Fruit fly (Drosophila melanogaster) whole organism, embryonic: ENCODE measurements around the gene CG15602.

ENCODE experiments used
- Bgb ChIP-seq: fragments of 200-800 bp; sonication (Bioruptor generic); IDR thresholded peaks from 2 replicates; pipeline ENCODE4 v1.3.6; 2022; ENCODE audit warnings: missing biosample characterization, missing genetic modification characterization; ENCODE audit not compliant: partially characterized antibody
- CG10267 ChIP-seq: fragments of 200-800 bp; sonication (Bioruptor generic); optimal IDR thresholded peaks from 2 replicates; lab custom pipeline; 2018; ENCODE audit warnings: missing biosample characterization, mild to moderate bottlenecking, missing genetic modification characterization, moderate library complexity
- CG11247 ChIP-seq: fragments of 200-800 bp; sonication (Bioruptor generic); IDR thresholded peaks from 2 replicates; pipeline ENCODE4 v1.3.6; 2022; ENCODE audit warnings: missing biosample characterization, missing genetic modification characterization
- CG11696 ChIP-seq: fragments of 200-800 bp; sonication (Bioruptor generic); IDR thresholded peaks from 2 replicates; pipeline ENCODE4 v1.3.6; 2022; ENCODE audit warnings: missing biosample characterization, missing genetic modification characterization
- CG1233 ChIP-seq: fragments of 200-800 bp; sonication (Bioruptor generic); optimal IDR thresholded peaks from 4 replicates; lab custom pipeline; 2018; ENCODE audit warnings: missing biosample characterization, mild to moderate bottlenecking, missing genetic modification characterization
- CG12659 ChIP-seq: fragments of 200-800 bp; sonication (Bioruptor generic); optimal IDR thresholded peaks from 3 replicates; lab custom pipeline; 2017; ENCODE audit warnings: mild to moderate bottlenecking, missing biosample characterization, missing genetic modification reagents, missing genetic modification characterization
- CG13296 ChIP-seq: fragments of 200-800 bp; sonication (Bioruptor generic); optimal IDR thresholded peaks from 3 replicates; lab custom pipeline; 2018; ENCODE audit warnings: missing biosample characterization, mild to moderate bottlenecking, missing genetic modification characterization
- CG13624 ChIP-seq: fragments of 200-800 bp; sonication (Bioruptor generic); optimal IDR thresholded peaks from 2 replicates; lab custom pipeline; 2016; ENCODE audit warnings: missing biosample characterization, missing genetic modification characterization
- CG14014 ChIP-seq: fragments of 200-800 bp; sonication (Bioruptor generic); IDR thresholded peaks from 2 replicates; pipeline ENCODE4 v1.3.6; 2022; ENCODE audit warnings: missing biosample characterization, missing genetic modification characterization
- CG15479 ChIP-seq: fragments of 200-800 bp; sonication (Bioruptor generic); optimal IDR thresholded peaks from 3 replicates; lab custom pipeline; 2019; ENCODE audit warnings: missing biosample characterization, mild to moderate bottlenecking, missing genetic modification characterization, moderate library complexity
- CG17612 ChIP-seq: fragments of 200-800 bp; sonication (Bioruptor generic); IDR thresholded peaks from 2 replicates; pipeline ENCODE4 v1.3.6; 2022; ENCODE audit warnings: missing biosample characterization, missing genetic modification characterization
- CG17829 ChIP-seq: fragments of 200-800 bp; optimal IDR thresholded peaks from 2 replicates; lab custom pipeline; 2019; ENCODE audit warnings: missing biosample characterization, mild to moderate bottlenecking, missing genetic modification characterization, moderate library complexity
- CG2129 ChIP-seq: fragments of 200-800 bp; sonication (Bioruptor generic); IDR thresholded peaks from 2 replicates; pipeline ENCODE4 v1.3.6; 2022; ENCODE audit warnings: missing biosample characterization, missing genetic modification characterization; ENCODE audit not compliant: partially characterized antibody
- CG30020 ChIP-seq: fragments of 200-800 bp; optimal IDR thresholded peaks from 2 replicates; lab custom pipeline; 2019; ENCODE audit warnings: missing biosample characterization, mild to moderate bottlenecking, missing genetic modification characterization, moderate library complexity
- CG3065 ChIP-seq: fragments of 200-800 bp; sonication (Bioruptor generic); optimal IDR thresholded peaks from 2 replicates; lab custom pipeline; 2016; ENCODE audit warnings: missing biosample characterization, missing genetic modification characterization
- CG31365 ChIP-seq: fragments of 200-800 bp; sonication (Bioruptor generic); optimal IDR thresholded peaks from 2 replicates; lab custom pipeline; 2018; ENCODE audit warnings: missing biosample characterization, mild to moderate bottlenecking, missing genetic modification characterization
- CG4404 ChIP-seq: fragments of 200-800 bp; sonication (Bioruptor generic); IDR thresholded peaks from 2 replicates; pipeline ENCODE4 v1.3.6; 2022; ENCODE audit warnings: missing biosample characterization, missing genetic modification characterization
- CG7987 ChIP-seq: fragments of 200-800 bp; sonication (Bioruptor generic); optimal IDR thresholded peaks from 2 replicates; lab custom pipeline; 2018; ENCODE audit warnings: missing biosample characterization, mild to moderate bottlenecking, missing genetic modification characterization, moderate library complexity
- CHES-1-like ChIP-seq: fragments of 200-800 bp; sonication (Bioruptor generic); optimal IDR thresholded peaks from 2 replicates; lab custom pipeline; 2016; ENCODE audit warnings: missing biosample characterization, missing genetic modification characterization
- Chrac-16 ChIP-seq: fragments of 200-800 bp; sonication (Bioruptor generic); optimal IDR thresholded peaks from 3 replicates; lab custom pipeline; 2016; ENCODE audit warnings: missing biosample characterization, missing genetic modification characterization
- Dek ChIP-seq: fragments of 200-800 bp; sonication (Bioruptor generic); optimal IDR thresholded peaks from 3 replicates; lab custom pipeline; 2019; ENCODE audit warnings: missing biosample characterization, mild to moderate bottlenecking, missing genetic modification characterization, moderate library complexity
- Dfd ChIP-seq, 2 experiments: fragments of >200 bp; optimal IDR thresholded peaks; 2 replicates each; lab custom pipeline; 2017; ENCODE audit warnings: missing biosample characterization in 2 of 2, missing genetic modification characterization in 2 of 2
- HLH54F ChIP-seq: fragments of 200-800 bp; sonication (Bioruptor generic); optimal IDR thresholded peaks from 3 replicates; lab custom pipeline; 2016; ENCODE audit warnings: missing biosample characterization, missing genetic modification characterization
- Hand ChIP-seq: fragments of 200-800 bp; sonication (Bioruptor generic); optimal IDR thresholded peaks from 2 replicates; lab custom pipeline; 2017; ENCODE audit warnings: mild to moderate bottlenecking, missing biosample characterization, missing genetic modification reagents, missing genetic modification characterization
- al ChIP-seq: fragments of 200-800 bp; sonication (Bioruptor generic); IDR thresholded peaks from 2 replicates; pipeline ENCODE4 v1.3.6; 2022; ENCODE audit warnings: missing biosample characterization, missing genetic modification characterization
- btn ChIP-seq: fragments of 200-800 bp; sonication (Bioruptor generic); optimal IDR thresholded peaks from 2 replicates; lab custom pipeline; 2016; ENCODE audit warnings: missing biosample characterization, missing genetic modification characterization
- cad ChIP-seq: fragments of >200 bp; optimal IDR thresholded peaks from 2 replicates; lab custom pipeline; 2017; ENCODE audit warnings: missing biosample characterization, missing genetic modification characterization
- corto ChIP-seq: fragments of 200-800 bp; sonication (Bioruptor generic); optimal IDR thresholded peaks from 2 replicates; lab custom pipeline; 2016; ENCODE audit warnings: missing biosample characterization, mild to moderate bottlenecking, missing genetic modification characterization, moderate library complexity
- crp ChIP-seq, 2 experiments: fragments of 200-800 bp; sonication (Bioruptor generic); optimal IDR thresholded peaks; 2 replicates in 1 of 2; 3 replicates in 1 of 2; lab custom pipeline; 2017; ENCODE audit warnings: missing biosample characterization in 2 of 2, missing genetic modification characterization in 2 of 2, mild to moderate bottlenecking in 1 of 2, moderate library complexity in 1 of 2
- disco-r ChIP-seq: fragments of 200-800 bp; sonication (Bioruptor generic); optimal IDR thresholded peaks from 2 replicates; lab custom pipeline; 2016; ENCODE audit warnings: missing biosample characterization, missing genetic modification characterization
- dmrt99B ChIP-seq: fragments of 200-800 bp; sonication (Bioruptor generic); optimal IDR thresholded peaks from 2 replicates; lab custom pipeline; 2018; ENCODE audit warnings: missing biosample characterization, mild to moderate bottlenecking, missing genetic modification characterization, moderate library complexity
- ewg ChIP-seq: fragments of 200-800 bp; sonication (Bioruptor generic); optimal IDR thresholded peaks from 3 replicates; lab custom pipeline; 2017; ENCODE audit warnings: mild to moderate bottlenecking, missing biosample characterization, missing genetic modification reagents, missing genetic modification characterization
- ftz-f1 ChIP-seq: fragments of 200-800 bp; sonication (Bioruptor generic); optimal IDR thresholded peaks from 2 replicates; lab custom pipeline; 2016; ENCODE audit warnings: missing biosample characterization, missing genetic modification characterization
- gcm2 ChIP-seq: fragments of 200-800 bp; sonication (Bioruptor generic); optimal IDR thresholded peaks from 2 replicates; lab custom pipeline; 2016; ENCODE audit warnings: missing biosample characterization, missing genetic modification characterization
- gro ChIP-seq: fragments of 200-800 bp; sonication (Bioruptor generic); optimal IDR thresholded peaks from 2 replicates; lab custom pipeline; 2016; ENCODE audit warnings: missing biosample characterization, missing genetic modification characterization
- ind ChIP-seq: fragments of 200-800 bp; sonication (Bioruptor generic); optimal IDR thresholded peaks from 3 replicates; lab custom pipeline; 2016; ENCODE audit warnings: missing biosample characterization, missing genetic modification characterization
- inv ChIP-seq: fragments of 200-800 bp; sonication (Bioruptor generic); IDR thresholded peaks from 2 replicates; pipeline ENCODE4 v1.3.6; 2022; ENCODE audit warnings: missing biosample characterization, missing genetic modification characterization; ENCODE audit not compliant: partially characterized antibody
- ken ChIP-seq: fragments of 200-800 bp; sonication (Bioruptor generic); IDR thresholded peaks from 3 replicates; pipeline ENCODE4 v1.3.6; 2022; ENCODE audit warnings: missing biosample characterization, missing genetic modification characterization
- klu ChIP-seq: fragments of 200-800 bp; sonication (Bioruptor generic); IDR thresholded peaks from 2 replicates; pipeline ENCODE4 v1.3.6; 2022; ENCODE audit warnings: missing biosample characterization, missing genetic modification characterization
- lilli ChIP-seq: fragments of 200-800 bp; sonication (Bioruptor generic); optimal IDR thresholded peaks from 3 replicates; lab custom pipeline; 2016; ENCODE audit warnings: missing biosample characterization, missing genetic modification characterization
- nerfin-2 ChIP-seq: fragments of 200-800 bp; sonication (Bioruptor generic); IDR thresholded peaks from 2 replicates; pipeline ENCODE4 v1.3.6; 2022; ENCODE audit warnings: missing biosample characterization, missing genetic modification characterization; ENCODE audit not compliant: partially characterized antibody
- phol ChIP-seq: fragments of 200-800 bp; sonication (Bioruptor generic); optimal IDR thresholded peaks from 3 replicates; lab custom pipeline; 2018; ENCODE audit warnings: missing biosample characterization, mild to moderate bottlenecking, missing genetic modification characterization, moderate library complexity
- salm ChIP-seq: fragments of 200-800 bp; sonication (Bioruptor generic); optimal IDR thresholded peaks from 2 replicates; lab custom pipeline; 2018; ENCODE audit warnings: missing biosample characterization, mild to moderate bottlenecking, missing genetic modification characterization
- slou ChIP-seq: fragments of 200-800 bp; sonication (Bioruptor generic); optimal IDR thresholded peaks from 3 replicates; lab custom pipeline; 2016; ENCODE audit warnings: missing biosample characterization, missing genetic modification characterization
- sug ChIP-seq: fragments of 200-800 bp; optimal IDR thresholded peaks from 2 replicates; lab custom pipeline; 2019; ENCODE audit warnings: missing biosample characterization, mild to moderate bottlenecking, missing genetic modification characterization, moderate library complexity
- tio ChIP-seq: fragments of 200-800 bp; sonication (Bioruptor generic); optimal IDR thresholded peaks from 2 replicates; lab custom pipeline; 2017; ENCODE audit warnings: missing biosample characterization, missing genetic modification characterization, inconsistent platforms
- unc-4 ChIP-seq: fragments of 200-800 bp; sonication (Bioruptor generic); IDR thresholded peaks from 2 replicates; pipeline ENCODE4 v1.3.6; 2022; ENCODE audit warnings: missing biosample characterization, missing genetic modification characterization; ENCODE audit not compliant: partially characterized antibody

The CG15602 gene

DNA sequence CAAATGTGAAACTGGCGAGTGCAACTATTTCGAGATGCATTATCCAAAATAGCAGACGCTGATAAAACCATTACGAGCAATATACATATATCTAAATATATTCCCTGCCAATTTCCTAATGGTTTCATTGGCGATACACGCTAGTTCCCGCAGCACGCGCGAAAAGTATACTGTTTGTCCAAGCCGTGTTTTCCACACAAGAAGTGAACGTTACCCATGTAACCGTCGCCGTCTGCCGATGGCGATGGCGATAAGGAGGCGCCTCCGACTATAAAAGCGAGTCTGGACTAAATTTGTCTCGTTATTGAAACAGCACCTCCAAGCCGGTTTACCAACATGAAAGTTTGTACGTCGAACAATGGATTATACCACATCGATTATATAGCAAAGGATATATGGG is 20.4 kb upstream of the CG15602 start, which contains the start of gene CG43673:
TSS of gene CG43673 (plus strand) at position 301 of the 400 bp plus-strand sequence.
- TF ChIP-seq CG3065 (no peak), crp (GFP tag; optimal IDR thresholded peaks at IDR 0.05; lab: Kevin White, UChicago) (no peak), CG2129 (no peak), corto (GFP tag; lab: Kevin White, UChicago) (no peak), CG14014 (no peak)

DNA sequence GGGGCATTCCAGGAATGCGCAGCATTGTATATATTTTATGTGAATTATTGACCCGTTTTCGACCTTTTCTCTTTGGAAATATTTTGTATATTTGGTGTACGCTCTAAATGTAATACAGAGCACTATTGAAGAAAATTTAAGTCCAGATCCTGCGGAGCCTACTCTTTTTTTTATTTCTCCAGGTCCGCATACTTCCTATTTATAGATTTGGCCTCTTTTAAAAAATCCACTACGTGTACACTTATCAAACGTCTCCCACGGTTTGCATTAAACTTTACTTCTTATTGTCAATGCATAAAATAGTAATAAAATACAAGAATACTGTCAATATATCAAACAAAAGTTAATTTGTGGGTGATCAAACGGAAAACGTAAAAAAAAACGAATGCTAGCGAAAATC is 15.6 kb upstream of the CG15602 start, which contains the start of gene Efhc1.1:
TSS of gene Efhc1.1 (minus strand) at position 101 of the 400 bp plus-strand sequence.
- TF ChIP-seq CG4404 = no peak
- TF ChIP-seq nerfin-2 (GFP tag; lab: Robert Waterston, UW) = no peak
- no peak for TF ChIP-seq al (GFP tag; lab: Robert Waterston, UW)
- TF ChIP-seq CG11696 (GFP tag; lab: Robert Waterston, UW) = no peak
- no peak for TF ChIP-seq dmrt99B (tag; lab: Kevin White, UChicago)
- no peak for TF ChIP-seq klu
- TF ChIP-seq inv (GFP tag; lab: Robert Waterston, UW) = no peak
- TF ChIP-seq ken = no peak
- no peak for TF ChIP-seq CG17612 (GFP tag; lab: Robert Waterston, UW)

dm6 chrX:15785429-15786239 is 13.6 kb upstream of the CG15602 start, which contains the start of the genes Paf-AHalpha and mRpS30:
Paf-AHalpha (minus strand) TSS chrX:15785583.
mRpS30 (plus strand) TSS chrX:15786047.
- TF ChIP-seq Dfd (GFP tag; optimal IDR thresholded peaks at IDR 0.05; lab: Kevin White, UChicago) (no peak), CG13624 (no peak), ind (GFP tag; lab: Kevin White, UChicago) (no peak), CG30020 (peak; percentile 84), HLH54F (no peak), btn (GFP tag; lab: Kevin White, UChicago) (no peak), disco-r (GFP tag; lab: Kevin White, UChicago) (no peak), Chrac-16 (GFP tag; lab: Kevin White, UChicago) (no peak), ewg (no peak), phol (tag; lab: Kevin White, UChicago) (no peak), CG12659 (GFP tag; lab: Kevin White, UChicago) (peak; percentile 23), CG13296 (GFP tag; lab: Kevin White, UChicago) (no peak), Bgb (GFP tag; lab: Robert Waterston, UW) (peak; percentile 29; the same call in 1 of the 2 replicates), CG15479 (GFP tag; lab: Kevin White, UChicago) (no peak), CG31365 (tag; lab: Kevin White, UChicago) (no peak), CHES-1-like (GFP tag; lab: Kevin White, UChicago) (no peak), tio (GFP tag; lab: Kevin White, UChicago) (no peak), gcm2 (GFP tag; lab: Kevin White, UChicago) (no peak), cad (GFP tag; lab: Kevin White, UChicago) (no peak), salm (no peak), ftz-f1 (GFP tag; lab: Kevin White, UChicago) (no peak), lilli (GFP tag; lab: Kevin White, UChicago) (peak; percentile 38), gro (GFP tag; lab: Kevin White, UChicago) (no peak), Hand (GFP tag; lab: Kevin White, UChicago) (no peak), CG1233 (no peak), slou (no peak), CG17829 (tag; lab: Kevin White, UChicago) (no peak), sug (no peak), unc-4 (GFP tag; lab: Robert Waterston, UW) (no peak), CG10267 (tag; lab: Kevin White, UChicago) (peak; percentile 19), CG11247 (no peak), Dek (tag; lab: Kevin White, UChicago) (no peak), CG7987 (GFP tag; lab: Kevin White, UChicago) (no peak)
